Worm (Caenorhabditis elegans) whole organism, late embryonic: Measurements from ENCODE around the gene F32H5.3.

Experiments
- ahr-1 ChIP-seq: sonication (generic microtip); optimal IDR thresholded peaks from 2 replicates; lab custom pipeline; 2016; ENCODE audit warnings: missing genetic modification characterization, missing compliant biosample characterization
- ceh-48 ChIP-seq: sonication (generic microtip); optimal IDR thresholded peaks from 2 replicates; lab custom pipeline; 2016; ENCODE audit warnings: missing genetic modification characterization, inconsistent platforms, missing compliant biosample characterization
- dmd-4 ChIP-seq: sonication (generic microtip); optimal IDR thresholded peaks from 2 replicates; lab custom pipeline; 2016; ENCODE audit warnings: borderline replicate concordance, missing genetic modification characterization, missing compliant biosample characterization
- ets-4 ChIP-seq: sonication (generic microtip); optimal IDR thresholded peaks from 2 replicates; lab custom pipeline; 2016; ENCODE audit warnings: missing genetic modification characterization, missing compliant biosample characterization
- fkh-10 ChIP-seq: fragments of 150-350 bp; optimal IDR thresholded peaks from 2 replicates; lab custom pipeline; 2014; ENCODE audit warnings: missing biosample characterization, missing genetic modification reagents, missing genetic modification characterization
- nhr-232 ChIP-seq: sonication (generic microtip); optimal IDR thresholded peaks from 2 replicates; lab custom pipeline; 2016; ENCODE audit warnings: missing genetic modification characterization, missing compliant biosample characterization
- npax-4 ChIP-seq: sonication (generic microtip); optimal IDR thresholded peaks from 2 replicates; lab custom pipeline; 2016; ENCODE audit warnings: missing genetic modification characterization, missing compliant biosample characterization
- pha-2 ChIP-seq: sonication (generic microtip); optimal IDR thresholded peaks from 2 replicates; lab custom pipeline; 2017; ENCODE audit warnings: mild to moderate bottlenecking, missing genetic modification characterization, missing compliant biosample characterization

DNA sequence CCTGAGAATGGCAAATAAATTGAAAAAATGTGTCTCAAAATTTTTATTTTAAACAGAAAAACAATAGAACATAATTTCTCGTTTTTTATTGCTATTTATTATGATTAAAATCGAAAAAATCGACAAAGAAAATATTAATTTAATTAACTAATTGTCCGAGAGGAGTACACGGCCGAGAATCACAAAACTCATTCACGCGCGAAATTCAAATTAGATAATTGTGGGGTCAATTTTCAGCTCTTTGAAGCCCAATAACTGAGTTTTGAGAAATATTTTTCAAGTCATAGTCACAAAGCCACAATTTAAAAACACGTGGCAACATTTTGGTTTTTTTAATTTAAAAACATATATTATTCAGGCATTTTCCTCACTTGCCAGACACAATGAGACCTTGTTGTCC lies 50.0 kb downstream of the F32H5.3 start:
- TF ChIP-seq npax-4 (tag; lab: Kevin White, UChicago) (no peak), dmd-4 (tag; lab: Kevin White, UChicago) (no peak), ahr-1 (tag; lab: Kevin White, UChicago) (no peak), fkh-10 (GFP tag; lab: Kevin White, UChicago) (no peak), nhr-232 (no peak), ets-4 (tag; lab: Kevin White, UChicago) (no peak), pha-2 (tag; lab: Kevin White, UChicago) (no peak), ceh-48 (no peak)
